Fruit fly (Drosophila melanogaster) whole organism, embryonic: ENCODE measurements around the gene CG33679.

Experiments
- Asciz ChIP-seq: fragments of 200-800 bp; sonication (Bioruptor generic); optimal IDR thresholded peaks from 2 replicates; lab custom pipeline; 2017; ENCODE audit warnings: missing biosample characterization, mild to moderate bottlenecking, missing genetic modification characterization, missing genetic modification reagents
- CG10321 ChIP-seq: fragments of 200-800 bp; sonication (Bioruptor generic); IDR thresholded peaks from 2 replicates; pipeline ENCODE4 v1.3.6; 2022; ENCODE audit warnings: missing biosample characterization, missing genetic modification characterization
- CG10431 ChIP-seq: fragments of 200-800 bp; sonication (Bioruptor generic); optimal IDR thresholded peaks from 3 replicates; lab custom pipeline; 2018; ENCODE audit warnings: missing biosample characterization, mild to moderate bottlenecking, missing genetic modification characterization
- CG13296 ChIP-seq: fragments of 200-800 bp; sonication (Bioruptor generic); optimal IDR thresholded peaks from 3 replicates; lab custom pipeline; 2018; ENCODE audit warnings: missing biosample characterization, mild to moderate bottlenecking, missing genetic modification characterization
- CG14441 ChIP-seq: fragments of 200-800 bp; sonication (Bioruptor generic); IDR thresholded peaks from 2 replicates; pipeline ENCODE4 v1.3.6; 2022; ENCODE audit warnings: missing biosample characterization, missing genetic modification characterization
- CG14710 ChIP-seq: fragments of 200-800 bp; sonication (Bioruptor generic); optimal IDR thresholded peaks from 3 replicates; lab custom pipeline; 2019; ENCODE audit warnings: missing biosample characterization, mild to moderate bottlenecking, missing genetic modification characterization, moderate library complexity
- CG17361 ChIP-seq: fragments of 200-800 bp; sonication (Bioruptor generic); IDR thresholded peaks from 3 replicates; pipeline ENCODE4 v1.3.6; 2022; ENCODE audit warnings: missing biosample characterization, missing genetic modification characterization
- CG17612 ChIP-seq: fragments of 200-800 bp; sonication (Bioruptor generic); IDR thresholded peaks from 2 replicates; pipeline ENCODE4 v1.3.6; 2022; ENCODE audit warnings: missing biosample characterization, missing genetic modification characterization
- CG18619 ChIP-seq: fragments of 200-800 bp; sonication (Bioruptor generic); optimal IDR thresholded peaks from 3 replicates; lab custom pipeline; 2017; ENCODE audit warnings: missing biosample characterization, mild to moderate bottlenecking, missing genetic modification characterization
- CG2712 ChIP-seq: fragments of 200-800 bp; optimal IDR thresholded peaks from 3 replicates; lab custom pipeline; 2019; ENCODE audit warnings: missing biosample characterization, mild to moderate bottlenecking, missing genetic modification characterization, moderate library complexity
- CG31224 ChIP-seq: fragments of 200-800 bp; sonication (Bioruptor generic); IDR thresholded peaks from 2 replicates; pipeline ENCODE4 v1.3.6; 2022; ENCODE audit warnings: missing biosample characterization, missing genetic modification characterization
- CG32532 ChIP-seq: fragments of 200-800 bp; sonication (Bioruptor generic); IDR thresholded peaks from 2 replicates; pipeline ENCODE4 v1.3.6; 2022; ENCODE audit warnings: missing biosample characterization, missing genetic modification characterization
- CG33213 ChIP-seq: fragments of 200-800 bp; sonication (Bioruptor generic); optimal IDR thresholded peaks from 3 replicates; lab custom pipeline; 2016; ENCODE audit warnings: missing biosample characterization, missing genetic modification characterization
- CG3407 ChIP-seq: fragments of 200-800 bp; sonication (Bioruptor generic); optimal IDR thresholded peaks from 2 replicates; lab custom pipeline; 2018; ENCODE audit warnings: missing biosample characterization, mild to moderate bottlenecking, missing genetic modification characterization
- CG4707 ChIP-seq: fragments of 200-800 bp; sonication (Bioruptor generic); optimal IDR thresholded peaks from 2 replicates; lab custom pipeline; 2018; ENCODE audit warnings: missing biosample characterization, mild to moderate bottlenecking, missing genetic modification characterization, moderate library complexity
- CG5180 ChIP-seq: fragments of 200-800 bp; sonication (Bioruptor generic); optimal IDR thresholded peaks from 3 replicates; lab custom pipeline; 2017; ENCODE audit warnings: missing biosample characterization, missing genetic modification characterization, mild to moderate bottlenecking, moderate library complexity, missing genetic modification reagents
- CG6654 ChIP-seq: fragments of 200-800 bp; sonication (Bioruptor generic); optimal IDR thresholded peaks from 2 replicates; lab custom pipeline; 2017; ENCODE audit warnings: missing biosample characterization, mild to moderate bottlenecking, missing genetic modification characterization
- CG7372 ChIP-seq: fragments of 200-800 bp; sonication (Bioruptor generic); IDR thresholded peaks from 2 replicates; pipeline ENCODE4 v1.3.6; 2022; ENCODE audit warnings: missing biosample characterization, missing genetic modification characterization
- CG7745 ChIP-seq: fragments of 200-800 bp; sonication (Bioruptor generic); optimal IDR thresholded peaks from 2 replicates; lab custom pipeline; 2018; ENCODE audit warnings: missing biosample characterization, mild to moderate bottlenecking, missing genetic modification characterization, moderate library complexity
- CG8924 ChIP-seq: fragments of 200-800 bp; optimal IDR thresholded peaks from 3 replicates; lab custom pipeline; 2019; ENCODE audit warnings: missing biosample characterization, mild to moderate bottlenecking, missing genetic modification characterization, moderate library complexity
- CrebB ChIP-seq: fragments of 200-800 bp; sonication (Bioruptor generic); optimal IDR thresholded peaks from 3 replicates; lab custom pipeline; 2018; ENCODE audit warnings: missing biosample characterization, mild to moderate bottlenecking, missing genetic modification characterization
- Deaf1 ChIP-seq: fragments of 200-800 bp; optimal IDR thresholded peaks from 3 replicates; lab custom pipeline; 2019; ENCODE audit warnings: missing biosample characterization, mild to moderate bottlenecking, missing genetic modification characterization, moderate library complexity
- Fer3 ChIP-seq: fragments of 200-800 bp; sonication (Bioruptor generic); optimal IDR thresholded peaks from 2 replicates; lab custom pipeline; 2018; ENCODE audit warnings: missing biosample characterization, mild to moderate bottlenecking, missing genetic modification characterization, moderate library complexity
- Gsc ChIP-seq: fragments of 200-800 bp; sonication (Bioruptor generic); IDR thresholded peaks from 2 replicates; pipeline ENCODE4 v1.3.6; 2022; ENCODE audit warnings: missing biosample characterization, missing genetic modification characterization
- HmgZ ChIP-seq: fragments of 200-800 bp; sonication (Bioruptor generic); optimal IDR thresholded peaks from 2 replicates; lab custom pipeline; 2018; ENCODE audit warnings: missing biosample characterization, mild to moderate bottlenecking, missing genetic modification characterization
- Lim3 ChIP-seq: fragments of 200-800 bp; sonication (Bioruptor generic); IDR thresholded peaks from 2 replicates; pipeline ENCODE4 v1.3.6; 2022; ENCODE audit warnings: missing biosample characterization, missing genetic modification characterization
- Mad ChIP-seq: fragments of 200-800 bp; sonication (Bioruptor generic); optimal IDR thresholded peaks from 2 replicates; lab custom pipeline; 2016; ENCODE audit warnings: missing biosample characterization, missing genetic modification characterization
- NfI ChIP-seq: fragments of 200-800 bp; sonication (Bioruptor generic); optimal IDR thresholded peaks from 3 replicates; lab custom pipeline; 2018; ENCODE audit warnings: missing biosample characterization, mild to moderate bottlenecking, missing genetic modification characterization, moderate library complexity
- Sox100B ChIP-seq: fragments of 200-800 bp; sonication (Bioruptor generic); optimal IDR thresholded peaks from 3 replicates; lab custom pipeline; 2018; ENCODE audit warnings: missing biosample characterization, mild to moderate bottlenecking, missing genetic modification characterization
- Spps ChIP-seq: fragments of 200-800 bp; sonication (Bioruptor generic); optimal IDR thresholded peaks from 2 replicates; lab custom pipeline; 2018; ENCODE audit warnings: missing biosample characterization, mild to moderate bottlenecking, missing genetic modification characterization
- Sry-δ ChIP-seq: fragments of 200-800 bp; sonication (Bioruptor generic); optimal IDR thresholded peaks from 2 replicates; lab custom pipeline; 2016; ENCODE audit warnings: missing biosample characterization, missing genetic modification characterization
- Ssrp ChIP-seq: fragments of 200-800 bp; sonication (Bioruptor generic); optimal IDR thresholded peaks from 2 replicates; lab custom pipeline; 2018; ENCODE audit warnings: missing biosample characterization, mild to moderate bottlenecking, missing genetic modification characterization, moderate library complexity
- Xbp1 ChIP-seq: fragments of 200-800 bp; sonication (Bioruptor generic); optimal IDR thresholded peaks from 3 replicates; lab custom pipeline; 2016; ENCODE audit warnings: missing biosample characterization, mild to moderate bottlenecking, missing genetic modification characterization
- disco-r ChIP-seq: fragments of 200-800 bp; sonication (Bioruptor generic); optimal IDR thresholded peaks from 2 replicates; lab custom pipeline; 2016; ENCODE audit warnings: missing biosample characterization, missing genetic modification characterization
- fd96Cb ChIP-seq: fragments of 200-800 bp; sonication (Bioruptor generic); optimal IDR thresholded peaks from 2 replicates; lab custom pipeline; 2018; ENCODE audit warnings: missing biosample characterization, mild to moderate bottlenecking, missing genetic modification characterization, moderate library complexity
- grau ChIP-seq: fragments of 200-800 bp; optimal IDR thresholded peaks from 3 replicates; lab custom pipeline; 2019; ENCODE audit warnings: missing biosample characterization, mild to moderate bottlenecking, missing genetic modification characterization, moderate library complexity
- hkb ChIP-seq, 2 experiments: fragments of 200-800 bp in 1 of 2; fragments of >200 bp in 1 of 2; sonication (Bioruptor generic) in 1 of 2; IDR thresholded peaks in 1 of 2; optimal IDR thresholded peaks in 1 of 2; 2 replicates each; pipeline versions ENCODE4 v1.3.6 to Lab custom; 2017 to 2022; ENCODE audit warnings: missing biosample characterization in 1 of 2, missing genetic modification characterization in 1 of 2
- ken ChIP-seq: fragments of 200-800 bp; sonication (Bioruptor generic); IDR thresholded peaks from 3 replicates; pipeline ENCODE4 v1.3.6; 2022; ENCODE audit warnings: missing biosample characterization, missing genetic modification characterization
- kni ChIP-seq: fragments of 200-800 bp; sonication (Bioruptor generic); optimal IDR thresholded peaks from 3 replicates; lab custom pipeline; 2017; ENCODE audit warnings: mild to moderate bottlenecking, missing biosample characterization, missing genetic modification reagents, missing genetic modification characterization
- lab ChIP-seq: fragments of 200-800 bp; sonication (Bioruptor generic); optimal IDR thresholded peaks from 3 replicates; lab custom pipeline; 2017; ENCODE audit warnings: missing biosample characterization, missing genetic modification characterization, mild to moderate bottlenecking, moderate library complexity, missing genetic modification reagents
- lov ChIP-seq, 2 experiments: fragments of 200-800 bp in 1 of 2; fragments of >200 bp in 1 of 2; sonication (Bioruptor generic) in 1 of 2; IDR thresholded peaks in 1 of 2; optimal IDR thresholded peaks in 1 of 2; 2 replicates in 1 of 2; 3 replicates in 1 of 2; pipeline versions ENCODE4 v1.3.6 to Lab custom; 2017 to 2022; ENCODE audit warnings: missing biosample characterization in 1 of 2, missing genetic modification characterization in 1 of 2
- oc ChIP-seq: fragments of 200-800 bp; sonication (Bioruptor generic); optimal IDR thresholded peaks from 2 replicates; lab custom pipeline; 2018; ENCODE audit warnings: missing biosample characterization, mild to moderate bottlenecking, missing genetic modification characterization, moderate library complexity
- pros ChIP-seq: fragments of 200-800 bp; sonication (Bioruptor generic); optimal IDR thresholded peaks from 3 replicates; lab custom pipeline; 2019; ENCODE audit warnings: missing biosample characterization, mild to moderate bottlenecking, missing genetic modification characterization, moderate library complexity
- ro ChIP-seq: fragments of 200-800 bp; sonication (Bioruptor generic); IDR thresholded peaks from 2 replicates; pipeline ENCODE4 v1.3.6; 2022; ENCODE audit warnings: missing biosample characterization, missing genetic modification characterization
- sens ChIP-seq: fragments of 200-800 bp; sonication (Bioruptor generic); peaks from one replicate; lab custom pipeline; 2016; ENCODE audit warnings: missing biosample characterization, missing genetic modification characterization
- sisA ChIP-seq: fragments of 200-800 bp; sonication (Bioruptor generic); IDR thresholded peaks from 2 replicates; pipeline ENCODE4 v1.3.6; 2022; ENCODE audit warnings: missing biosample characterization, missing genetic modification characterization
- sug ChIP-seq: fragments of 200-800 bp; optimal IDR thresholded peaks from 2 replicates; lab custom pipeline; 2019; ENCODE audit warnings: missing biosample characterization, mild to moderate bottlenecking, missing genetic modification characterization, moderate library complexity
- tna ChIP-seq: fragments of 200-800 bp; sonication (Bioruptor generic); IDR thresholded peaks from 2 replicates; pipeline ENCODE4 v1.3.6; 2022; ENCODE audit warnings: missing biosample characterization, missing genetic modification characterization; ENCODE audit not compliant: partially characterized antibody
- ttk ChIP-seq: fragments of 200-800 bp; sonication (Bioruptor generic); IDR thresholded peaks from 2 replicates; pipeline ENCODE4 v2.1.2; 2022; ENCODE audit warnings: missing biosample characterization, missing genetic modification characterization
- zfh1 ChIP-seq: fragments of 200-800 bp; sonication (Bioruptor generic); IDR thresholded peaks from 3 replicates; pipeline ENCODE4 v1.3.6; 2022; ENCODE audit warnings: missing biosample characterization, missing genetic modification characterization

Gene CG33679

DNA sequence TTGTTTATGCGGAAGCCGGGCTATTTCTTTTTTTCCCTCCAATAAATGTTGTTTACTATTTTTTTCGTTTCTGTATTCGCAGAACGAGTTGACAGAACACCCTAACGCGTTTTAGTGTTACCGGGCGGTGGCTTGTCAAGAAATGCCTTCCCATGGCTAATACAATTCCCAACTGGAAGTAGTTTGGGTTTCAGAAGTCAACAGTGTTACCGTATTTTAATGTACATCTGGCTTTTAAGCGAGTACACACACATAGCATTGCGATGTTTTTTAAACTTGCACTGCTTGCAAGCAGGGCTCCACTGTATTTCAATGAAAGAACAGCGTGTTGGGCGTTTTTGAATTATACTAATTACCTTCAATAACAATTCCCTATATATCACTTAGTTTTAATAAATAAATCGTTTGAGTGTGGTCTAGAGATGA is 2.5 kb downstream of the CG33679 start, which contains the start of gene TfIIS (continued):
- TF ChIP-seq Asciz (GFP tag; lab: Kevin White, UChicago) = no peak
- peak; percentile 42 for TF ChIP-seq grau
- TF ChIP-seq Spps (tag; lab: Kevin White, UChicago) = no peak
- no peak for TF ChIP-seq CG4707 (GFP tag; lab: Kevin White, UChicago)
- TF ChIP-seq HmgZ (tag; lab: Kevin White, UChicago) = peak; percentile 90
- no peak for TF ChIP-seq CG8924 (tag; lab: Kevin White, UChicago)
- TF ChIP-seq disco-r (GFP tag; lab: Kevin White, UChicago) = no peak
- no peak for TF ChIP-seq tna (GFP tag; lab: Robert Waterston, UW)
- TF ChIP-seq Deaf1 (tag; lab: Kevin White, UChicago) = no peak
- TF ChIP-seq kni (GFP tag; lab: Kevin White, UChicago) = no peak
- peak; percentile 72 for TF ChIP-seq hkb (optimal IDR thresholded peaks at IDR 0.05; lab: Kevin White, UChicago)
- TF ChIP-seq hkb (GFP tag; IDR thresholded peaks at IDR 0.05; lab: Robert Waterston, UW) = no peak
- peak; percentile 4 for TF ChIP-seq NfI (GFP tag; lab: Kevin White, UChicago)
- no peak for TF ChIP-seq CG3407 (GFP tag; lab: Kevin White, UChicago)
- no peak for TF ChIP-seq fd96Cb (tag; lab: Kevin White, UChicago)
- TF ChIP-seq CG5180 (GFP tag; lab: Kevin White, UChicago) = no peak
- TF ChIP-seq CG14710 (tag; lab: Kevin White, UChicago) = peak; percentile 57
- TF ChIP-seq zfh1 (GFP tag; lab: Robert Waterston, UW) = no peak
- TF ChIP-seq lab (GFP tag; lab: Kevin White, UChicago) = no peak
- TF ChIP-seq Fer3 (tag; lab: Kevin White, UChicago) = no peak
- TF ChIP-seq CG2712 = peak; percentile 21
- TF ChIP-seq Gsc (GFP tag; lab: Robert Waterston, UW) = no peak
- TF ChIP-seq sisA (GFP tag; lab: Robert Waterston, UW) = no peak; the same call in 1 of the 2 replicates
- no peak for TF ChIP-seq CG7372 (GFP tag; lab: Robert Waterston, UW)
- TF ChIP-seq ken (GFP tag; lab: Robert Waterston, UW) = no peak
- TF ChIP-seq Mad (GFP tag; lab: Kevin White, UChicago) = peak; percentile 26
- no peak for TF ChIP-seq ro
- TF ChIP-seq CG33213 (GFP tag; lab: Kevin White, UChicago) = peak; percentile 84
- TF ChIP-seq CG18619 (GFP tag; lab: Kevin White, UChicago) = no peak
- no peak for TF ChIP-seq lov (optimal IDR thresholded peaks at IDR 0.05; lab: Kevin White, UChicago)
- TF ChIP-seq lov (GFP tag; IDR thresholded peaks at IDR 0.05; lab: Robert Waterston, UW) = no peak
- no peak for TF ChIP-seq CG7745
- TF ChIP-seq CG10321 = no peak; the same call in 1 of the 2 replicates
- TF ChIP-seq CG17612 (GFP tag; lab: Robert Waterston, UW) = no peak
- no peak for TF ChIP-seq Xbp1 (GFP tag; lab: Kevin White, UChicago)
- no peak for TF ChIP-seq CrebB (tag; lab: Kevin White, UChicago)
- no peak for TF ChIP-seq oc
- TF ChIP-seq CG31224 = no peak
- TF ChIP-seq CG14441 = no peak
- TF ChIP-seq pros (GFP tag; lab: Kevin White, UChicago) = no peak
- TF ChIP-seq CG17361 (GFP tag; lab: Robert Waterston, UW) = no peak
- TF ChIP-seq Sry-δ (GFP tag; lab: Kevin White, UChicago) = peak; percentile 67
- TF ChIP-seq CG6654 (GFP tag; lab: Kevin White, UChicago) = no peak
- no peak for TF ChIP-seq sens
- peak; percentile 18; the same call in 1 of the 2 replicates for TF ChIP-seq CG32532 (GFP tag; lab: Robert Waterston, UW)
- TF ChIP-seq ttk (GFP tag; lab: Robert Waterston, UW) = no peak
- TF ChIP-seq Lim3 = no peak
- peak; percentile 40 for TF ChIP-seq sug (tag; lab: Kevin White, UChicago)
- no peak for TF ChIP-seq CG13296 (GFP tag; lab: Kevin White, UChicago)
- no peak for TF ChIP-seq CG10431 (GFP tag; lab: Kevin White, UChicago)
- TF ChIP-seq Sox100B = no peak
- no peak for TF ChIP-seq Ssrp (tag; lab: Kevin White, UChicago)
